Fruit fly (Drosophila melanogaster) whole organism, pupa: ENCODE results near the gene CG5181.

Experiments
- CG14655 ChIP-seq: fragments of 200-800 bp; sonication (Bioruptor generic); optimal IDR thresholded peaks from 3 replicates; lab custom pipeline; 2017; ENCODE audit warnings: mild to moderate bottlenecking, missing biosample characterization, missing genetic modification reagents, missing genetic modification characterization
- CG17806 ChIP-seq: fragments of 200-800 bp; sonication (Bioruptor generic); optimal IDR thresholded peaks from 2 replicates; lab custom pipeline; 2018; ENCODE audit warnings: missing biosample characterization, mild to moderate bottlenecking, missing genetic modification characterization, moderate library complexity
- CG8159 ChIP-seq: fragments of 200-800 bp; sonication (Bioruptor generic); optimal IDR thresholded peaks from 3 replicates; lab custom pipeline; 2018; ENCODE audit warnings: missing biosample characterization, mild to moderate bottlenecking, missing genetic modification characterization, moderate library complexity
- CG9948 ChIP-seq: fragments of 200-800 bp; sonication (Bioruptor generic); optimal IDR thresholded peaks from 2 replicates; lab custom pipeline; 2018; ENCODE audit warnings: missing biosample characterization, mild to moderate bottlenecking, missing genetic modification characterization, moderate library complexity
- Pif1A ChIP-seq: fragments of 200-800 bp; sonication (Bioruptor generic); optimal IDR thresholded peaks from 3 replicates; lab custom pipeline; 2016; ENCODE audit warnings: missing biosample characterization, missing genetic modification characterization

dm6 chr2L:7454112-7454511, 44.5 kb upstream of the CG5181 start, which contains the start of gene Gr28a:
- TF ChIP-seq CG14655 (no peak), CG17806 (tag; lab: Kevin White, UChicago) (no peak), CG9948 (tag; lab: Kevin White, UChicago) (no peak), CG8159 (tag; lab: Kevin White, UChicago) (no peak), Pif1A (GFP tag; lab: Kevin White, UChicago) (no peak)
